Fruit fly (Drosophila melanogaster) whole organism, embryonic: ENCODE data around the gene UQCR-14.

Experiments used
- Aef1 ChIP-seq: fragments of 200-800 bp; sonication (Bioruptor generic); IDR thresholded peaks from 3 replicates; pipeline ENCODE4 v1.3.6; 2022; ENCODE audit warnings: missing biosample characterization, missing genetic modification characterization
- CG10366 ChIP-seq: fragments of 200-800 bp; sonication (Bioruptor generic); IDR thresholded peaks from 2 replicates; pipeline ENCODE4 v1.3.6; 2022; ENCODE audit warnings: missing biosample characterization, missing genetic modification characterization
- CG10979 ChIP-seq: fragments of 200-800 bp; sonication (Bioruptor generic); optimal IDR thresholded peaks from 2 replicates; lab custom pipeline; 2018; ENCODE audit warnings: missing biosample characterization, mild to moderate bottlenecking, missing genetic modification characterization, moderate library complexity
- CG12236 ChIP-seq: fragments of 200-800 bp; sonication (Bioruptor generic); optimal IDR thresholded peaks from 2 replicates; lab custom pipeline; 2016; ENCODE audit warnings: missing biosample characterization, missing genetic modification characterization
- CG12769 ChIP-seq: fragments of 200-800 bp; sonication (Bioruptor generic); optimal IDR thresholded peaks from 2 replicates; lab custom pipeline; 2019; ENCODE audit warnings: missing biosample characterization, mild to moderate bottlenecking, missing genetic modification characterization, moderate library complexity
- CG13287 ChIP-seq: fragments of 200-800 bp; sonication (Bioruptor generic); IDR thresholded peaks from 2 replicates; pipeline ENCODE4 v1.3.6; 2022; ENCODE audit warnings: missing biosample characterization, missing genetic modification characterization; ENCODE audit not compliant: partially characterized antibody
- CG13424 ChIP-seq: fragments of 200-800 bp; sonication (Bioruptor generic); optimal IDR thresholded peaks from 2 replicates; lab custom pipeline; 2019; ENCODE audit warnings: missing biosample characterization, mild to moderate bottlenecking, missing genetic modification characterization, moderate library complexity
- CG14014 ChIP-seq: fragments of 200-800 bp; sonication (Bioruptor generic); IDR thresholded peaks from 2 replicates; pipeline ENCODE4 v1.3.6; 2022; ENCODE audit warnings: missing biosample characterization, missing genetic modification characterization
- CG14050 ChIP-seq: fragments of 200-800 bp; sonication (Bioruptor generic); IDR thresholded peaks from 3 replicates; pipeline ENCODE4 v1.3.6; 2022; ENCODE audit warnings: missing biosample characterization, missing genetic modification characterization
- CG14965 ChIP-seq: fragments of 200-800 bp; sonication (Bioruptor generic); optimal IDR thresholded peaks from 2 replicates; lab custom pipeline; 2016; ENCODE audit warnings: missing biosample characterization, missing genetic modification characterization, borderline replicate concordance
- CG15514 ChIP-seq: fragments of 200-800 bp; sonication (Bioruptor generic); optimal IDR thresholded peaks from 3 replicates; lab custom pipeline; 2017; ENCODE audit warnings: missing biosample characterization, missing genetic modification characterization, mild to moderate bottlenecking, moderate library complexity, missing genetic modification reagents
- CG16815 ChIP-seq: fragments of 200-800 bp; sonication (Bioruptor generic); optimal IDR thresholded peaks from 3 replicates; lab custom pipeline; 2017; ENCODE audit warnings: missing biosample characterization, mild to moderate bottlenecking, missing genetic modification characterization
- CG17829 ChIP-seq: fragments of 200-800 bp; optimal IDR thresholded peaks from 2 replicates; lab custom pipeline; 2019; ENCODE audit warnings: missing biosample characterization, mild to moderate bottlenecking, missing genetic modification characterization, moderate library complexity
- CG18011 ChIP-seq: fragments of 200-800 bp; sonication (Bioruptor generic); optimal IDR thresholded peaks from 2 replicates; lab custom pipeline; 2017; ENCODE audit warnings: missing biosample characterization, missing genetic modification characterization, mild to moderate bottlenecking, moderate library complexity, missing genotype
- CG1832 ChIP-seq: fragments of 200-800 bp; sonication (Bioruptor generic); optimal IDR thresholded peaks from 2 replicates; lab custom pipeline; 2017; ENCODE audit warnings: missing biosample characterization, mild to moderate bottlenecking, missing genetic modification characterization, inconsistent platforms
- CG2129 ChIP-seq: fragments of 200-800 bp; sonication (Bioruptor generic); IDR thresholded peaks from 2 replicates; pipeline ENCODE4 v1.3.6; 2022; ENCODE audit warnings: missing biosample characterization, missing genetic modification characterization; ENCODE audit not compliant: partially characterized antibody
- CG2889 ChIP-seq: fragments of 200-800 bp; sonication (Bioruptor generic); IDR thresholded peaks from 3 replicates; pipeline ENCODE4 v1.3.6; 2022; ENCODE audit warnings: missing biosample characterization, missing genetic modification characterization
- CG32532 ChIP-seq: fragments of 200-800 bp; sonication (Bioruptor generic); IDR thresholded peaks from 2 replicates; pipeline ENCODE4 v1.3.6; 2022; ENCODE audit warnings: missing biosample characterization, missing genetic modification characterization
- CG43689 ChIP-seq: fragments of 200-800 bp; sonication (Bioruptor generic); IDR thresholded peaks from 2 replicates; pipeline ENCODE4 v1.3.6; 2022; ENCODE audit warnings: missing biosample characterization, missing genetic modification characterization
- CG4617 ChIP-seq: fragments of 200-800 bp; sonication (Bioruptor generic); optimal IDR thresholded peaks from 3 replicates; lab custom pipeline; 2016; ENCODE audit warnings: missing biosample characterization, missing genetic modification characterization, borderline replicate concordance
- CG7987 ChIP-seq: fragments of 200-800 bp; sonication (Bioruptor generic); optimal IDR thresholded peaks from 2 replicates; lab custom pipeline; 2018; ENCODE audit warnings: missing biosample characterization, mild to moderate bottlenecking, missing genetic modification characterization, moderate library complexity
- CG8089 ChIP-seq: fragments of 200-800 bp; sonication (Bioruptor generic); optimal IDR thresholded peaks from 3 replicates; lab custom pipeline; 2016; ENCODE audit warnings: missing biosample characterization, missing genetic modification characterization
- CG9215 ChIP-seq: fragments of 200-800 bp; sonication (Bioruptor generic); IDR thresholded peaks from 2 replicates; pipeline ENCODE4 v1.3.6; 2022; ENCODE audit warnings: missing biosample characterization, missing genetic modification characterization
- CG9797 ChIP-seq: fragments of 200-800 bp; sonication (Bioruptor generic); optimal IDR thresholded peaks from 3 replicates; lab custom pipeline; 2018; ENCODE audit warnings: missing biosample characterization, mild to moderate bottlenecking, missing genetic modification characterization
- Camta ChIP-seq: fragments of 200-800 bp; sonication (Bioruptor generic); optimal IDR thresholded peaks from 2 replicates; lab custom pipeline; 2016; ENCODE audit warnings: missing biosample characterization, missing genetic modification characterization
- D19B ChIP-seq: fragments of 200-800 bp; sonication (Bioruptor generic); optimal IDR thresholded peaks from 2 replicates; lab custom pipeline; 2017; ENCODE audit warnings: missing biosample characterization, mild to moderate bottlenecking, missing genetic modification characterization
- Dad ChIP-seq: fragments of 200-800 bp; sonication (Bioruptor generic); optimal IDR thresholded peaks from 3 replicates; lab custom pipeline; 2016; ENCODE audit warnings: missing biosample characterization, missing genetic modification characterization
- Doc3 ChIP-seq: fragments of 200-800 bp; sonication (Bioruptor generic); IDR thresholded peaks from 3 replicates; pipeline ENCODE4 v1.3.6; 2022; ENCODE audit warnings: missing biosample characterization, missing genetic modification characterization; ENCODE audit not compliant: partially characterized antibody
- E2f1 ChIP-seq: fragments of 200-800 bp; sonication (Bioruptor generic); IDR thresholded peaks from 2 replicates; pipeline ENCODE4 v1.3.6; 2022; ENCODE audit warnings: missing biosample characterization, missing genetic modification characterization
- E2f2 ChIP-seq: fragments of 200-800 bp; sonication (Bioruptor generic); IDR thresholded peaks from 2 replicates; pipeline ENCODE4 v1.3.6; 2022; ENCODE audit warnings: missing biosample characterization, missing genetic modification characterization
- Gsc ChIP-seq: fragments of 200-800 bp; sonication (Bioruptor generic); IDR thresholded peaks from 2 replicates; pipeline ENCODE4 v1.3.6; 2022; ENCODE audit warnings: missing biosample characterization, missing genetic modification characterization
- H15 ChIP-seq: fragments of 200-800 bp; sonication (Bioruptor generic); IDR thresholded peaks from 3 replicates; pipeline ENCODE4 v1.3.6; 2022; ENCODE audit warnings: missing biosample characterization, missing genetic modification characterization
- HLH4C ChIP-seq: fragments of 200-800 bp; sonication (Bioruptor generic); IDR thresholded peaks from 3 replicates; pipeline ENCODE4 v1.3.6; 2022; ENCODE audit warnings: missing biosample characterization, missing genetic modification characterization; ENCODE audit not compliant: partially characterized antibody
- Hand ChIP-seq: fragments of 200-800 bp; sonication (Bioruptor generic); optimal IDR thresholded peaks from 2 replicates; lab custom pipeline; 2017; ENCODE audit warnings: mild to moderate bottlenecking, missing biosample characterization, missing genetic modification reagents, missing genetic modification characterization
- Hmr ChIP-seq: fragments of 200-800 bp; sonication (Bioruptor generic); optimal IDR thresholded peaks from 3 replicates; lab custom pipeline; 2017; ENCODE audit warnings: mild to moderate bottlenecking, missing biosample characterization, missing genetic modification reagents, missing genetic modification characterization
- Mes4 ChIP-seq: fragments of 200-800 bp; sonication (Bioruptor generic); optimal IDR thresholded peaks from 2 replicates; lab custom pipeline; 2016; ENCODE audit warnings: missing biosample characterization, missing genetic modification characterization
- Nf-YC ChIP-seq: fragments of 200-800 bp; optimal IDR thresholded peaks from 3 replicates; lab custom pipeline; 2019; ENCODE audit warnings: missing biosample characterization, mild to moderate bottlenecking, missing genetic modification characterization, moderate library complexity
- Ssrp ChIP-seq: fragments of 200-800 bp; sonication (Bioruptor generic); optimal IDR thresholded peaks from 2 replicates; lab custom pipeline; 2018; ENCODE audit warnings: missing biosample characterization, mild to moderate bottlenecking, missing genetic modification characterization, moderate library complexity
- ara ChIP-seq: fragments of 200-800 bp; sonication (Bioruptor generic); IDR thresholded peaks from 2 replicates; pipeline ENCODE4 v1.3.6; 2022; ENCODE audit warnings: missing biosample characterization, missing genetic modification characterization
- ase ChIP-seq: fragments of 200-800 bp; sonication (Bioruptor generic); IDR thresholded peaks from 3 replicates; pipeline ENCODE4 v1.3.6; 2022; ENCODE audit warnings: missing biosample characterization, missing genetic modification characterization
- caup ChIP-seq: fragments of 200-800 bp; sonication (Bioruptor generic); optimal IDR thresholded peaks from 3 replicates; lab custom pipeline; 2017; ENCODE audit warnings: missing biosample characterization, mild to moderate bottlenecking, missing genetic modification characterization, moderate library complexity; ENCODE audit not compliant: severe bottlenecking
- lmd ChIP-seq: fragments of 200-800 bp; sonication (Bioruptor generic); IDR thresholded peaks from 2 replicates; pipeline ENCODE4 v1.3.6; 2022; ENCODE audit warnings: missing biosample characterization, missing genetic modification characterization
- nerfin-2 ChIP-seq: fragments of 200-800 bp; sonication (Bioruptor generic); IDR thresholded peaks from 2 replicates; pipeline ENCODE4 v1.3.6; 2022; ENCODE audit warnings: missing biosample characterization, missing genetic modification characterization; ENCODE audit not compliant: partially characterized antibody
- pho ChIP-seq: fragments of 200-800 bp; sonication (Bioruptor generic); optimal IDR thresholded peaks from 2 replicates; lab custom pipeline; 2016; ENCODE audit warnings: missing biosample characterization, missing genetic modification characterization
- sd ChIP-seq: fragments of 200-800 bp; sonication (Bioruptor generic); optimal IDR thresholded peaks from 3 replicates; lab custom pipeline; 2018; ENCODE audit warnings: missing biosample characterization, mild to moderate bottlenecking, missing genetic modification characterization, moderate library complexity
- shn ChIP-seq: fragments of 200-800 bp; sonication (Bioruptor generic); optimal IDR thresholded peaks from 3 replicates; lab custom pipeline; 2016; ENCODE audit warnings: missing biosample characterization, missing genetic modification characterization
- slp2 ChIP-seq: fragments of 200-800 bp; sonication (Bioruptor generic); optimal IDR thresholded peaks from 2 replicates; lab custom pipeline; 2016; ENCODE audit warnings: missing biosample characterization, missing genetic modification characterization
- trh ChIP-seq: fragments of 200-800 bp; sonication (Bioruptor generic); optimal IDR thresholded peaks from 2 replicates; lab custom pipeline; 2016; ENCODE audit warnings: missing biosample characterization, missing genetic modification characterization
- twi ChIP-seq: fragments of 200-800 bp; optimal IDR thresholded peaks from 2 replicates; lab custom pipeline; 2019; ENCODE audit warnings: missing biosample characterization, mild to moderate bottlenecking, missing genetic modification characterization, moderate library complexity
- vvl ChIP-seq: fragments of 200-800 bp; sonication (Bioruptor generic); IDR thresholded peaks from 2 replicates; pipeline ENCODE4 v1.3.6; 2022; ENCODE audit warnings: missing biosample characterization, missing genetic modification characterization
- yki ChIP-seq: fragments of >200 bp; optimal IDR thresholded peaks from 3 replicates; lab custom pipeline; 2018

Gene UQCR-14

DNA sequence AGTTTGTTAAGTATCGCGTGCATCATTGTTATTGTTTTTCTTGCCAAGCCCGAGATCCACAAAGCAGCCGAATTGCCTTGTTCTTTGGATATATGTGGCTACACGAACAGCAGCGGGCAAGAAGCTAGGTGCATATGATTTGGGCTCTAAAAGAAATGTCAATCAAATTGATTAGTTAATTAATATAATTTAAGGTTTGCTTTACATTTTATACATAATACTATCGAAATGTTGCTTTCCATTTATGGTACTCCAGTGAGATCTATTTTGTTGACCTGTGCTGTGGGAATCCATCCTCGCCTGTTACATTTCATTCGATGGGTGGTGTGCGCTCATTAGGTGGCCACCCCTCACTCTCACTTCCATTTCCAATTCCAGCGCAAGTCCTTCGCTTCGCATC is 22.7 kb upstream of the UQCR-14 start (continued):
- TF ChIP-seq trh: no peak
- TF ChIP-seq CG2129 (GFP tag; lab: Robert Waterston, UW): no peak
- no peak for TF ChIP-seq CG9797 (GFP tag; lab: Kevin White, UChicago)
- TF ChIP-seq yki (lab: Kevin White, UChicago): no peak
- TF ChIP-seq CG32532 (GFP tag; lab: Robert Waterston, UW): peak; percentile 82
- peak; percentile 25 for TF ChIP-seq D19B (GFP tag; lab: Kevin White, UChicago)
- peak; percentile 65 for TF ChIP-seq Gsc (GFP tag; lab: Robert Waterston, UW)
- TF ChIP-seq CG14050: peak; percentile 68
- TF ChIP-seq HLH4C (GFP tag; lab: Robert Waterston, UW): no peak
- peak; percentile 84 for TF ChIP-seq CG10979 (tag; lab: Kevin White, UChicago)
- TF ChIP-seq CG4617 (GFP tag; lab: Kevin White, UChicago): peak; percentile 1
- peak; percentile 78 for TF ChIP-seq Hmr (GFP tag; lab: Kevin White, UChicago)
- TF ChIP-seq Hand (GFP tag; lab: Kevin White, UChicago): peak; percentile 64
- peak; percentile 63 for TF ChIP-seq twi (tag; lab: Kevin White, UChicago)
- TF ChIP-seq CG13424 (tag; lab: Kevin White, UChicago): peak; percentile 82
- TF ChIP-seq E2f2 (GFP tag; lab: Robert Waterston, UW): peak; percentile 55; the same call in 1 of the 2 replicates
- TF ChIP-seq Aef1 (GFP tag; lab: Robert Waterston, UW): peak; percentile 69
- TF ChIP-seq E2f1 (GFP tag; lab: Robert Waterston, UW): peak; percentile 75
- no peak for TF ChIP-seq CG13287 (GFP tag; lab: Robert Waterston, UW)
- no peak for TF ChIP-seq Doc3 (GFP tag; lab: Robert Waterston, UW)
- no peak for TF ChIP-seq CG43689
- TF ChIP-seq Mes4 (GFP tag; lab: Kevin White, UChicago): peak; percentile 18
- TF ChIP-seq Camta (GFP tag; lab: Kevin White, UChicago): peak; percentile 52
- no peak for TF ChIP-seq shn (GFP tag; lab: Kevin White, UChicago)
- TF ChIP-seq CG9215 (GFP tag; lab: Robert Waterston, UW): peak; percentile 60
- TF ChIP-seq CG8089 (GFP tag; lab: Kevin White, UChicago): peak; percentile 45
- TF ChIP-seq ara (GFP tag; lab: Robert Waterston, UW): peak; percentile 79; the same call in 1 of the 2 replicates
- no peak for TF ChIP-seq CG1832 (GFP tag; lab: Kevin White, UChicago)
- TF ChIP-seq CG12769: peak; percentile 87
- TF ChIP-seq nerfin-2 (GFP tag; lab: Robert Waterston, UW): no peak
- TF ChIP-seq CG18011 (GFP tag; lab: Kevin White, UChicago): peak; percentile 14
- TF ChIP-seq CG14965: no peak
- TF ChIP-seq CG10366 (GFP tag; lab: Robert Waterston, UW): peak; percentile 76
- peak; percentile 73 for TF ChIP-seq caup
- TF ChIP-seq CG15514 (GFP tag; lab: Kevin White, UChicago): peak; percentile 59
- TF ChIP-seq CG7987 (GFP tag; lab: Kevin White, UChicago): peak; percentile 18
- peak; percentile 30 for TF ChIP-seq Dad
- TF ChIP-seq CG16815: peak; percentile 67
- peak; percentile 63 for TF ChIP-seq ase (GFP tag; lab: Robert Waterston, UW)
- peak; percentile 75; the same call in 2 of the 3 replicates for TF ChIP-seq H15
- TF ChIP-seq sd (tag; lab: Kevin White, UChicago): peak; percentile 23
- peak; percentile 81 for TF ChIP-seq CG14014 (GFP tag; lab: Robert Waterston, UW)
- peak; percentile 51 for TF ChIP-seq Nf-YC (tag; lab: Kevin White, UChicago)
- TF ChIP-seq vvl (GFP tag; lab: Robert Waterston, UW): peak; percentile 90
- TF ChIP-seq Ssrp (tag; lab: Kevin White, UChicago): peak; percentile 70
- peak; percentile 13 for TF ChIP-seq pho (GFP tag; lab: Kevin White, UChicago)
- peak; percentile 77 for TF ChIP-seq CG17829 (tag; lab: Kevin White, UChicago)
- TF ChIP-seq slp2 (GFP tag; lab: Kevin White, UChicago): no peak
- TF ChIP-seq lmd (GFP tag; lab: Robert Waterston, UW): peak; percentile 80
- TF ChIP-seq CG12236 (GFP tag; lab: Kevin White, UChicago): peak; percentile 21
- peak; percentile 39; the same call in 1 of the 3 replicates for TF ChIP-seq CG2889 (GFP tag; lab: Robert Waterston, UW)
